Worm (Caenorhabditis elegans): ENCODE data around the gene rnp-1.

Gene rnp-1

DNA sequence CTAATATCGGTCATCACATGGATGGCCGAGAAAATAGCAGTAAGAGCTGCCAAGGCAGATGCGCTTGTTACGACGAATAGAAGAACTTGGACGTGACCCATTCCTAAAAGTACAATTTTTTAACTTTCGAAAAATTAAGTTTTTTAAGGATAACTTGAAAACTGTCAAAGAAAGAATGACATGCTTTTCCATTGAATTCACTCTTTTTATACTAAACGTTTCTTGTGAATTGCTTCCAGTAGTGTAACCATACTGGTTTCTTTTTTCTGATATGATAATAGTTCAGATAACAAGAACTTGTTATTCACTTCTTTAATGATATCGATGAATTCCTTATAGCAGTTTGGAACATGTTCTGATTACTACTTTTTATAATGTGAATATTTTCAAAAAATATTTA lies 24.4 kb upstream of the rnp-1 start, which contains the start of gene col-37:
col-37 (minus strand) TSS at position 101 of the 400 bp plus-strand sequence.
- TF ChIP-seq tbx-2 (tag; optimal IDR thresholded peaks at IDR 0.05), result no peak
- TF ChIP-seq pros-1 (tag; optimal IDR thresholded peaks at IDR 0.05), result no peak
- TF ChIP-seq pha-4 (tag; optimal IDR thresholded peaks at IDR 0.05), result no peak
- TF ChIP-seq ceh-14 (tag; optimal IDR thresholded peaks at IDR 0.05), result no peak
- no peak for TF ChIP-seq zip-5 (tag; optimal IDR thresholded peaks at IDR 0.05)
- no peak for TF ChIP-seq pha-2 (tag; optimal IDR thresholded peaks at IDR 0.05)
- no peak for TF ChIP-seq ama-1 (optimal IDR thresholded peaks at IDR 0.05)
- no peak for TF ChIP-seq pqm-1 (tag; optimal IDR thresholded peaks at IDR 0.05)
- TF ChIP-seq C38D4.7 (GFP tag; optimal IDR thresholded peaks at IDR 0.05), result no peak
- TF ChIP-seq fkh-6 (tag; optimal IDR thresholded peaks at IDR 0.05), result no peak
- no peak for TF ChIP-seq Y22D7AL.16 (tag; optimal IDR thresholded peaks at IDR 0.05)
- TF ChIP-seq ceh-19 (GFP tag; optimal IDR thresholded peaks at IDR 0.05), result no peak
- no peak for TF ChIP-seq eyg-1 (tag; optimal IDR thresholded peaks at IDR 0.05)
- no peak for TF ChIP-seq T23F11.4 (GFP tag; optimal IDR thresholded peaks at IDR 0.05)

ce11 chrV:12170114-12170513 lies 22.0 kb upstream of the rnp-1 start, which contains the start of gene ZK863.1:
Gene ZK863.1 (minus strand): TSS chrV:12170214.
- TF ChIP-seq pax-1 (tag; optimal IDR thresholded peaks at IDR 0.05), result no peak
- no peak for TF ChIP-seq syd-9 (tag; optimal IDR thresholded peaks at IDR 0.05)
- TF ChIP-seq unc-55 (GFP tag; optimal IDR thresholded peaks at IDR 0.05), result no peak
- TF ChIP-seq pros-1 (tag; optimal IDR thresholded peaks at IDR 0.05), result no peak
- no peak for TF ChIP-seq eyg-1 (tag; optimal IDR thresholded peaks at IDR 0.05)
- no peak for TF ChIP-seq tbx-7 (tag; optimal IDR thresholded peaks at IDR 0.05)
- no peak for TF ChIP-seq che-1 (tag; optimal IDR thresholded peaks at IDR 0.05)
- no peak for TF ChIP-seq F13H6.1 (tag; optimal IDR thresholded peaks at IDR 0.05)
- TF ChIP-seq Y22D7AL.16 (tag; optimal IDR thresholded peaks at IDR 0.05), result no peak
- TF ChIP-seq lin-11 (tag; optimal IDR thresholded peaks at IDR 0.05), result no peak
- no peak for TF ChIP-seq sox-4 (tag; optimal IDR thresholded peaks at IDR 0.05)
- TF ChIP-seq fkh-10 (GFP tag; optimal IDR thresholded peaks at IDR 0.05), result no peak
- no peak for TF ChIP-seq ref-2 (tag; optimal IDR thresholded peaks at IDR 0.05)
- no peak for TF ChIP-seq C38D4.7 (GFP tag; optimal IDR thresholded peaks at IDR 0.05)
- no peak for TF ChIP-seq ahr-1 (tag; optimal IDR thresholded peaks at IDR 0.05)
- no peak for TF ChIP-seq nhr-232 (tag; optimal IDR thresholded peaks at IDR 0.05)
- no peak for TF ChIP-seq gmeb-2 (tag; optimal IDR thresholded peaks at IDR 0.05)
- no peak for TF ChIP-seq ceh-30 (tag; optimal IDR thresholded peaks at IDR 0.05)

DNA sequence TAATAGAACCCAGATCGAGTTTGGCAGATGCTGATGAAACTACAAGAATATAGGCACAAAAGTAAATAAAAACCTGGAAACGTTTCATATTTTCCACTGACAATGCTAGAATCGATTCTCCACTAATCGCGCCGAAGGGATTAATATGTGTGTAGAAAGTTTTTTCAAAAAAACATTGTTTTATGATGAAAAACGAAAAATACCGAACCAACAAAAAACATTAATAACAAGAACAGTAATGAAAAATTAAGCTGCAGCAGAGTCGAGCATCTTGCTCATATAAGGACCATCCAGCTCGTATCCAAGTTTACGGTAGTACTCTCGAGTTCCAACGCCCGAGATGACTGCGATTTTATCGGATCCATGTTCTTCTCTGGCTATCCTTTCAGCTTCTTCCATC lies 12.7 kb upstream of the rnp-1 start, which contains the start of gene clec-224:
clec-224 (minus strand) TSS at position 101 of the 400 bp plus-strand sequence.
- TF ChIP-seq npax-4 (tag; optimal IDR thresholded peaks at IDR 0.05), result no peak
- TF ChIP-seq hlh-30 (tag; optimal IDR thresholded peaks at IDR 0.05; ENCODE audit: insufficient read depth), result no peak
- no peak for TF ChIP-seq madf-2 (tag; optimal IDR thresholded peaks at IDR 0.05)
- TF ChIP-seq eyg-1 (tag; optimal IDR thresholded peaks at IDR 0.05), result no peak
- TF ChIP-seq unc-3 (GFP tag; conservative IDR thresholded peaks at IDR 0.05), result no peak
- TF ChIP-seq unc-3 (tag; optimal IDR thresholded peaks at IDR 0.05), result no peak
- TF ChIP-seq pha-2 (tag; optimal IDR thresholded peaks at IDR 0.05), result no peak
- no peak for TF ChIP-seq pax-1 (tag; optimal IDR thresholded peaks at IDR 0.05)
- TF ChIP-seq K09A11.1 (tag; optimal IDR thresholded peaks at IDR 0.05; ENCODE audit: insufficient read depth), result no peak
- no peak for TF ChIP-seq dmd-4 (tag; optimal IDR thresholded peaks at IDR 0.05; ENCODE audit: borderline replicate concordance)
- no peak for TF ChIP-seq K02D7.2 (tag; optimal IDR thresholded peaks at IDR 0.05)
- no peak for TF ChIP-seq hlh-13 (GFP tag; optimal IDR thresholded peaks at IDR 0.05)
- no peak for TF ChIP-seq unc-42 (tag; optimal IDR thresholded peaks at IDR 0.05)
- no peak for TF ChIP-seq lin-11 (tag; optimal IDR thresholded peaks at IDR 0.05)
- no peak for TF ChIP-seq gmeb-2 (tag; optimal IDR thresholded peaks at IDR 0.05)
- no peak for TF ChIP-seq F13H6.1 (tag; optimal IDR thresholded peaks at IDR 0.05)
- no peak for TF ChIP-seq zip-5 (tag; optimal IDR thresholded peaks at IDR 0.05)
- no peak for TF ChIP-seq nfya-1 (tag; optimal IDR thresholded peaks at IDR 0.05)
- no peak for TF ChIP-seq ceh-18 (tag; optimal IDR thresholded peaks at IDR 0.05)

Measured in whole organism, late embryonic.